Worm (Caenorhabditis elegans) whole organism, L1 larva: ENCODE measurements around the gene F54F7.9.

Experiments used
- C04F5.9 ChIP-seq: sonication (generic microtip); optimal IDR thresholded peaks from 2 replicates; lab custom pipeline; 2016; ENCODE audit warnings: missing genetic modification characterization, missing compliant biosample characterization
- C16A3.4 ChIP-seq: fragments of 150-350 bp; optimal IDR thresholded peaks from 2 replicates; lab custom pipeline; 2014; ENCODE audit warnings: missing biosample characterization, missing genetic modification characterization
- F16B12.6 ChIP-seq: fragments of 150-350 bp; optimal IDR thresholded peaks from 2 replicates; lab custom pipeline; 2014; ENCODE audit warnings: missing biosample characterization, missing genetic modification characterization
- aha-1 ChIP-seq: fragments of 150-350 bp; optimal IDR thresholded peaks from 2 replicates; lab custom pipeline; 2014; ENCODE audit warnings: missing biosample characterization, missing genetic modification characterization
- aly-2 ChIP-seq: fragments of 150-350 bp; optimal IDR thresholded peaks from 2 replicates; lab custom pipeline; 2014; ENCODE audit warnings: missing biosample characterization, missing genetic modification characterization
- blmp-1 ChIP-seq: fragments of 150-350 bp; optimal IDR thresholded peaks from 2 replicates; lab custom pipeline; 2014; ENCODE audit warnings: missing biosample characterization, missing genetic modification characterization
- ceh-82 ChIP-seq, 3 experiments: fragments of 150-350 bp in 1 of 3; sonication (generic microtip) in 2 of 3; optimal IDR thresholded peaks; 2 replicates each; lab custom pipeline; 2014 to 2017; ENCODE audit warnings: missing biosample characterization in 3 of 3, missing genetic modification characterization in 3 of 3
- ceh-88 ChIP-seq: fragments of 200-800 bp; sonication (Bioruptor generic); IDR thresholded peaks from 2 replicates; pipeline ENCODE4 v1.3.6; 2022; ENCODE audit warnings: missing genetic modification characterization, missing compliant biosample characterization
- ceh-90 ChIP-seq: sonication (generic microtip); optimal IDR thresholded peaks from 2 replicates; lab custom pipeline; 2016; ENCODE audit warnings: missing genetic modification characterization, missing compliant biosample characterization
- dsc-1 ChIP-seq: sonication (generic microtip); optimal IDR thresholded peaks from 2 replicates; lab custom pipeline; 2016; ENCODE audit warnings: mild to moderate bottlenecking, missing genetic modification characterization, missing compliant biosample characterization
- efl-1 ChIP-seq, 4 experiments: fragments of 150-350 bp; optimal IDR thresholded peaks in 3 of 4; peaks in 1 of 4; 1 replicate in 1 of 4; 2 replicates in 3 of 4; lab custom pipeline; 2014; ENCODE audit warnings: missing biosample characterization in 2 of 4, missing genetic modification characterization in 2 of 4, missing genetic modification reagents in 2 of 4
- elt-2 ChIP-seq: sonication (generic microtip); optimal IDR thresholded peaks from 2 replicates; lab custom pipeline; 2016; ENCODE audit warnings: missing genetic modification characterization, mild to moderate bottlenecking, inconsistent platforms, missing compliant biosample characterization, missing genetic modification reagents
- elt-3 ChIP-seq, 6 experiments: fragments of 150-350 bp in 1 of 6; sonication (generic microtip); optimal IDR thresholded peaks; 2 replicates each; lab custom pipeline; 2017 to 2018; ENCODE audit warnings: missing biosample characterization in 6 of 6, missing genetic modification characterization in 6 of 6, inconsistent platforms in 1 of 6
- fkh-4 ChIP-seq: sonication (generic microtip); optimal IDR thresholded peaks from 2 replicates; lab custom pipeline; 2016; ENCODE audit warnings: missing compliant biosample characterization, missing genetic modification characterization, borderline replicate concordance
- fkh-8 ChIP-seq: sonication (generic microtip); optimal IDR thresholded peaks from 2 replicates; lab custom pipeline; 2016; ENCODE audit warnings: mild to moderate bottlenecking, missing genetic modification characterization, missing compliant biosample characterization
- fos-1 ChIP-seq: fragments of 150-350 bp; optimal IDR thresholded peaks from 2 replicates; lab custom pipeline; 2014; ENCODE audit warnings: missing biosample characterization, missing genetic modification characterization
- grh-1 ChIP-seq: fragments of 200-800 bp; sonication (Bioruptor generic); IDR thresholded peaks from 2 replicates; pipeline ENCODE4 v1.3.6; 2022; ENCODE audit warnings: missing genetic modification reagents, missing genetic modification characterization, missing compliant biosample characterization
- irx-1 ChIP-seq: sonication (generic microtip); optimal IDR thresholded peaks from 2 replicates; lab custom pipeline; 2016; ENCODE audit warnings: missing genetic modification characterization, missing compliant biosample characterization
- lin-13 ChIP-seq: fragments of 150-350 bp; optimal IDR thresholded peaks from 2 replicates; lab custom pipeline; 2014; ENCODE audit warnings: missing biosample characterization, missing genetic modification reagents, missing genetic modification characterization
- lin-14 ChIP-seq: fragments of 200-800 bp; sonication (Bioruptor generic); optimal IDR thresholded peaks from 2 replicates; lab custom pipeline; 2018; ENCODE audit warnings: mild to moderate bottlenecking, missing genetic modification characterization, moderate library complexity, missing compliant biosample characterization
- lin-35 ChIP-seq, 2 experiments: fragments of 150-350 bp; optimal IDR thresholded peaks; 2 replicates each; lab custom pipeline; 2014; ENCODE audit warnings: missing biosample characterization in 2 of 2, missing genetic modification characterization in 2 of 2, missing genetic modification reagents in 2 of 2
- lir-3 ChIP-seq: sonication (generic microtip); optimal IDR thresholded peaks from 2 replicates; lab custom pipeline; 2016; ENCODE audit warnings: mild to moderate bottlenecking, missing genetic modification characterization, moderate library complexity, missing compliant biosample characterization; ENCODE audit not compliant: poor library complexity
- mdl-1 ChIP-seq, 2 experiments: fragments of 150-350 bp; optimal IDR thresholded peaks; 2 replicates each; lab custom pipeline; 2014 to 2017; ENCODE audit warnings: missing biosample characterization in 2 of 2, missing genetic modification characterization in 2 of 2, inconsistent platforms in 1 of 2
- nhr-19 ChIP-seq: fragments of 200-800 bp; sonication (Bioruptor generic); conservative IDR thresholded peaks from 2 replicates; pipeline ENCODE4 v1.3.6; 2022; ENCODE audit warnings: missing genetic modification characterization, missing compliant biosample characterization
- nhr-237 ChIP-seq: fragments of 150-350 bp; optimal IDR thresholded peaks from 2 replicates; lab custom pipeline; 2014; ENCODE audit warnings: missing biosample characterization, missing genetic modification characterization
- nhr-28 ChIP-seq: fragments of 150-350 bp; optimal IDR thresholded peaks from 2 replicates; lab custom pipeline; 2014; ENCODE audit warnings: missing biosample characterization, missing genetic modification characterization
- nhr-71 ChIP-seq: sonication (generic microtip); optimal IDR thresholded peaks from 2 replicates; lab custom pipeline; 2016; ENCODE audit warnings: mild to moderate bottlenecking, missing genetic modification characterization, moderate library complexity, missing compliant biosample characterization
- nhr-77 ChIP-seq: fragments of 150-350 bp; optimal IDR thresholded peaks from 2 replicates; lab custom pipeline; 2014; ENCODE audit warnings: missing biosample characterization, missing genetic modification characterization
- nhr-85 ChIP-seq: sonication (generic microtip); peaks from one replicate; lab custom pipeline; 2016; ENCODE audit warnings: missing genetic modification characterization, inconsistent platforms, missing compliant biosample characterization
- nhr-90 ChIP-seq: sonication (generic microtip); optimal IDR thresholded peaks from 2 replicates; lab custom pipeline; 2016; ENCODE audit warnings: mild to moderate bottlenecking, missing genetic modification characterization, missing compliant biosample characterization; ENCODE audit not compliant: poor library complexity
- pag-3 ChIP-seq: sonication (generic microtip); optimal IDR thresholded peaks from 2 replicates; lab custom pipeline; 2017; ENCODE audit warnings: missing genetic modification characterization, mild to moderate bottlenecking, missing compliant biosample characterization, antibody characterized with exemption, borderline replicate concordance; ENCODE audit not compliant: insufficient read depth
- skn-1 ChIP-seq: fragments of 150-350 bp; optimal IDR thresholded peaks from 2 replicates; lab custom pipeline; 2014; ENCODE audit warnings: missing biosample characterization, missing genetic modification characterization
- snpc-4 ChIP-seq: fragments of 150-350 bp; optimal IDR thresholded peaks from 2 replicates; lab custom pipeline; 2014; ENCODE audit warnings: missing biosample characterization, missing genetic modification characterization
- snu-23 ChIP-seq: sonication (generic microtip); optimal IDR thresholded peaks from 2 replicates; lab custom pipeline; 2016; ENCODE audit warnings: missing genetic modification characterization, missing compliant biosample characterization
- sptf-1 ChIP-seq: fragments of 150-350 bp; optimal IDR thresholded peaks from 2 replicates; lab custom pipeline; 2014; ENCODE audit warnings: missing biosample characterization, missing genetic modification characterization
- swsn-7 ChIP-seq: sonication (generic microtip); optimal IDR thresholded peaks from 2 replicates; lab custom pipeline; 2016; ENCODE audit warnings: missing genetic modification characterization, missing compliant biosample characterization
- tbx-2 ChIP-seq: sonication (generic microtip); optimal IDR thresholded peaks from 2 replicates; lab custom pipeline; 2016; ENCODE audit warnings: missing genetic modification characterization, missing compliant biosample characterization
- tlp-1 ChIP-seq: fragments of 150-350 bp; optimal IDR thresholded peaks from 2 replicates; lab custom pipeline; 2014; ENCODE audit warnings: missing biosample characterization, missing genetic modification characterization
- unc-30 ChIP-seq: sonication (generic microtip); optimal IDR thresholded peaks from 2 replicates; lab custom pipeline; 2017; ENCODE audit warnings: missing biosample characterization, missing genetic modification characterization
- unc-62 ChIP-seq: fragments of 150-350 bp; optimal IDR thresholded peaks from 2 replicates; lab custom pipeline; 2014; ENCODE audit warnings: missing biosample characterization, missing genetic modification reagents, missing genetic modification characterization
- unc-86 ChIP-seq: sonication (generic microtip); optimal IDR thresholded peaks from 2 replicates; lab custom pipeline; 2016; ENCODE audit warnings: missing genetic modification characterization, missing compliant biosample characterization
- xbp-1 ChIP-seq: sonication (generic microtip); optimal IDR thresholded peaks from 2 replicates; lab custom pipeline; 2016; ENCODE audit warnings: missing genetic modification characterization, missing compliant biosample characterization
- ztf-11 ChIP-seq, 2 experiments: sonication (generic microtip); optimal IDR thresholded peaks; 2 replicates each; lab custom pipeline; 2016 to 2017; ENCODE audit warnings: missing genetic modification characterization in 2 of 2, missing biosample characterization in 1 of 2, missing compliant biosample characterization in 1 of 2

The F54F7.9 gene

ce11 chrX:11816825-11817224 is 31.7 kb downstream of the F54F7.9 start:
- TF ChIP-seq nhr-85 (tag; lab: Kevin White, UChicago), result no peak
- TF ChIP-seq, all 84 proteins: peak for 0

DNA sequence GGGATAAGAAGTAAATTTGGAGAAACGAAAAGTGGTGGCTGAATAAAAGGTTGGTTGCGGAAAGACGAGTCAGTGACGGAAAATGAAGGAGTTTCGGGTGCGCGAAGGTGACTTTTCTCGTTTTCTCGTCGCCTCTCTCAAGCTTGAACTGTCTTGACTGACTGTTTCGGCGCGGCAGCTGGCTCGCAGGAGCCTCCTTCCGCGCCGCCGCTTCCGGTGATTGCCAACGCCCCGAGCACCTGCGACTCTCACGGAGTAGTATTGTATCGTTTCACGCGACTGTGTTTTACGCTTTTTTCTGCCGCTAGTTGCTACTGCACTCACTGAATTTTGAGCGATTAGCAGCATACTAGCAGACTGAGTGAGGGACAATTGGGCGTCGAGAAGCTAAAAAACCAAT is 33.9 kb downstream of the F54F7.9 start, which contains the start of gene C34E11.2:
Gene C34E11.2, minus strand, starts transcription at position 84 of the 400 bp plus-strand sequence.
- TF ChIP-seq lin-35 (GFP tag; optimal IDR thresholded peaks at IDR 0.05; lab: Kevin White, UChicago) (no peak), C16A3.4 (tag; lab: Kevin White, UChicago) (no peak), fkh-8 (tag; lab: Kevin White, UChicago) (no peak)

DNA sequence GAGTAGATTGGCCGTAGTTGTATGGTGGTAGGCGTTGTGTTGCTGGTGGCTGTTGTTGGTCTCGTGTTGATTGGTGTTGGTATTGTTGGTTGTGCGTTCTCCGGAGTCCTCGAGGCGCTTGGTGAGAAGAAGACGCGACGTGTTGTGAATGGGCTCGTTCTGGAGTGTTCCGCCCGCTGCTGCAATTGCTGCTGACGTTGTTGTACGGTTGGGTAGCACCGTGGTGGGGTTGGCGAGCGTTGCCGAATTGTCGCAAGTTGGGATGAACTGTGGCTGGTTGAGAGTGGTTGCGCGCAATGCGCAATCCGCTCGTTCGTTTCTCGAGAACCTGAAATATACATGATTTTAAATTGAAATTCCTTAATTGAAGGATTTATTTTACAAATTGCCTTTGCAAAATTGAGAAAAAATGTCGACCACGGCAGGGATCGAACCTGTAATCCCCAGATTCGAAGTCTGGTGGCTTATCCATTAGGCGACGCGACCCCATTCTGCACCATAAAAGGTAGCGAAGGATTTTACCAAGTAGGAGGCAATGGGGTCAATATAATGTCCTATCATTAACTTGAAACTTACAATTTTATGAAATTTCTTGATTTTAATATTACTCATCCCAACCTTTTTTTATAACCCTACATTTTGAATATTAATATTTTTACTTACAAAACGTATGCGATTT is 42.2 kb downstream of the F54F7.9 start:
- TF ChIP-seq xbp-1, result no peak
- no peak for TF ChIP-seq snpc-4 (tag; lab: Kevin White, UChicago)
- no peak for TF ChIP-seq fkh-4 (tag; lab: Kevin White, UChicago)
- no peak for TF ChIP-seq ceh-88 (GFP tag; lab: Robert Waterston, UW)
- no peak for TF ChIP-seq ceh-90 (tag; lab: Kevin White, UChicago)
- TF ChIP-seq nhr-77 (tag; lab: Kevin White, UChicago), result no peak
- no peak for TF ChIP-seq nhr-28 (tag; lab: Kevin White, UChicago)
- no peak for TF ChIP-seq snu-23 (GFP tag; lab: Kevin White, UChicago)
- no peak for TF ChIP-seq blmp-1 (tag; lab: Kevin White, UChicago)
- no peak for TF ChIP-seq aly-2 (tag; lab: Kevin White, UChicago)
- no peak for TF ChIP-seq pag-3 (tag; lab: Kevin White, UChicago)
- TF ChIP-seq unc-30 (tag; lab: Kevin White, UChicago), result no peak
- TF ChIP-seq sptf-1 (tag; lab: Kevin White, UChicago), result no peak
- no peak for TF ChIP-seq unc-62 (GFP tag; lab: Kevin White, UChicago)
- no peak for TF ChIP-seq tbx-2 (tag; lab: Kevin White, UChicago)

DNA sequence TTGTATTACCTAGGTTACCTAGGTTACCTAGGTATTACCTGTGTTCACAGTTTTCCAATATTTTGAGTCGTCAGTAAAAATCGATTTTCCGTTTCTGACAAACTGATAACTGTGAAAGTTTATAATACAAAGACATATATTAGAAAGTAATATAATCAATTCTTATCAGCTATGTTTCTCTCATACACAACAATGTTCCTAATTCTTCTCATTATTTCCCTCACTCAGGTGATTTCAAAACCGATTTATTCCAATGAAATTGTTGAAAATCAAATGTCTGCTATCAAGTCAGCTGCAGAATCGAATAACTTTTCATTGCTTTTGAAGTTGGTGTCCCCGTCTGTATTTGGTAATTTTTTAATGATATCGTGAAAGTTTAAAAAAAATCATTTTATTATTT is 44.5 kb downstream of the F54F7.9 start, which contains the start of gene C34E11.4:
Gene C34E11.4, plus strand, starts transcription at position 154 of the 400 bp plus-strand sequence.
- no peak for TF ChIP-seq C04F5.9 (tag; lab: Kevin White, UChicago)
- TF ChIP-seq snpc-4 (tag; lab: Kevin White, UChicago), result no peak
- no peak for TF ChIP-seq efl-1 (optimal IDR thresholded peaks at IDR 0.05; lab: Kevin White, UChicago)
- peak in 1 of 2 experiments; percentile 54 for TF ChIP-seq efl-1 (GFP tag; optimal IDR thresholded peaks at IDR 0.05 in 1 of 2; lab: Kevin White, UChicago)
- no peak for TF ChIP-seq aha-1 (tag; lab: Kevin White, UChicago)
- no peak for TF ChIP-seq swsn-7 (tag; lab: Kevin White, UChicago)

DNA sequence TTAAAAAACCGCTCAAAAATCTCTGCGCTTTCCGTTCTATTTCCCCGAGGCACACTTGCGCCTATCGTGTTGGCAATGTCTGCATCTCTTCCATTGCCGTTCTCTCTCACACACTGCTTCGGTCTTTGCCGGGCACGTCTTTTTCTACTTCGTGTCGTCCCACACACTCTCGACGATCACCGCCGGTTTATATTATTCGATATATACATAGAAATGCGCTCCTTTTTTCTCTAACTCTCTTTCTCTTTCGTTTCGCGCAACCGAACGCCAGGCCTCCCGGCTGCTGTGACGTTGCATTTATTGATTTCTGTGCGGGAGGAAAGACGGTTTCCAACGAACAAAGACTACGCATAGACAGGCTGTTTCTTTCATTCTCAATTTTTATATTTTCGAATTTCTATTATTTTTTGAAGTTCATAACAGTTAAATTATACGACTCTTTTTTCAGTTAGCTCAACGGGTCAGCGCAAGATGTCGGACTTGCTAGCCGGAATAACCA is 50.4 kb downstream of the F54F7.9 start, which contains the start of gene rsd-3:
Gene rsd-3, plus strand, starts transcription at position 449 of the 499 bp plus-strand sequence.
- 0 out of 2 replicates have a peak, but pooled peaks have one; percentile 5 for TF ChIP-seq grh-1 (GFP tag; lab: Robert Waterston, UW)
- peak; percentile 65 for TF ChIP-seq nhr-71
- TF ChIP-seq dsc-1 (tag; lab: Kevin White, UChicago), result peak; percentile 40
- no peak for TF ChIP-seq ztf-11 (tag; optimal IDR thresholded peaks at IDR 0.05; lab: Kevin White, UChicago)
- TF ChIP-seq skn-1 (tag; lab: Kevin White, UChicago), result peak; percentile 65
- TF ChIP-seq mdl-1 (tag; optimal IDR thresholded peaks at IDR 0.05; lab: Kevin White, UChicago), result peak in 1 of 2 experiments; percentile 54
- no peak for TF ChIP-seq lin-13 (GFP tag; lab: Kevin White, UChicago)
- peak; percentile 60 for TF ChIP-seq nhr-90
- peak in 1 of 6 experiments; percentile 69 for TF ChIP-seq elt-3 (tag; optimal IDR thresholded peaks at IDR 0.05; lab: Kevin White, UChicago)
- TF ChIP-seq swsn-7 (tag; lab: Kevin White, UChicago), result peak; percentile 63
- TF ChIP-seq elt-2, result no peak
- peak; percentile 69 for TF ChIP-seq nhr-85 (tag; lab: Kevin White, UChicago)
- no peak for TF ChIP-seq sptf-1 (tag; lab: Kevin White, UChicago)
- peak; percentile 27 for TF ChIP-seq unc-86 (tag; lab: Kevin White, UChicago)
- TF ChIP-seq irx-1 (tag; lab: Kevin White, UChicago), result peak; percentile 9
- TF ChIP-seq nhr-19, result 0 out of 2 replicates have a peak, but pooled peaks have one; percentile 25
- peak; percentile 95 for TF ChIP-seq lin-14 (GFP tag; lab: Kevin White, UChicago)
- peak in 2 of 3 experiments; percentile 18 to 42 for TF ChIP-seq ceh-82 (tag; optimal IDR thresholded peaks at IDR 0.05; lab: Kevin White, UChicago)
- no peak for TF ChIP-seq F16B12.6
- no peak for TF ChIP-seq lir-3 (tag; lab: Kevin White, UChicago)
- no peak for TF ChIP-seq unc-30 (tag; lab: Kevin White, UChicago)
- TF ChIP-seq fos-1 (tag; lab: Kevin White, UChicago), result no peak
- TF ChIP-seq tlp-1, result no peak
- no peak for TF ChIP-seq nhr-237 (tag; lab: Kevin White, UChicago)
